Fruit fly (Drosophila melanogaster): Measurements from ENCODE around the gene CG8565.

The CG8565 gene

DNA sequence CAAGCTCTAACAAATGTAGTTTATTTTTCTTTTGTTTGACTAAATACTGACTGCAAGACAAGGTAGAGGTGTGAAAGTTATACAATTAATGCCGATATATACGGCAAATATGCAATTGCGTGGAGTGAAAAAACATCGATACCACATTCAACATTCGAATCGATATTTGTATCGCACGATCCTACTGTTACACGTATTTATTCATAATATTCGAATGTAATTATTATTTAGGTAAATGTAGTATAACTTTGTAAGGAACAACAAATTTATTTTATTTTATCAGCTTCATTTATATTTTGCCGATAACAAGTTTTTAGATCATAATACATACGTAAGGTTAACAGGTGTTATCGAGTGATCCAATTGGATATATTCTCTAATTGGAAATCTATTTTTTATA is 2.2 kb upstream of the CG8565 start, which contains the start of gene Chc (continued):
- TF ChIP-seq Hr39 (GFP tag; optimal IDR thresholded peaks at IDR 0.05) (peak; percentile 1), Ets21C (GFP tag; optimal IDR thresholded peaks at IDR 0.05) (peak; percentile 10), Eip75B (GFP tag; optimal IDR thresholded peaks at IDR 0.05) (no peak), Hr38 (GFP tag; optimal IDR thresholded peaks at IDR 0.05) (no peak), CG8319 (GFP tag; optimal IDR thresholded peaks at IDR 0.05) (no peak), CG9139 (GFP tag; optimal IDR thresholded peaks at IDR 0.05) (no peak), fkh (GFP tag; optimal IDR thresholded peaks at IDR 0.05) (peak; percentile 14), CG11294 (GFP tag; IDR thresholded peaks at IDR 0.05) (no peak), Gug (GFP tag; IDR thresholded peaks at IDR 0.05) (no peak), pdm3 (GFP tag; optimal IDR thresholded peaks at IDR 0.05) (no peak), CG4318 (GFP tag; optimal IDR thresholded peaks at IDR 0.05) (no peak), cyc (GFP tag; optimal IDR thresholded peaks at IDR 0.05) (no peak)

DNA sequence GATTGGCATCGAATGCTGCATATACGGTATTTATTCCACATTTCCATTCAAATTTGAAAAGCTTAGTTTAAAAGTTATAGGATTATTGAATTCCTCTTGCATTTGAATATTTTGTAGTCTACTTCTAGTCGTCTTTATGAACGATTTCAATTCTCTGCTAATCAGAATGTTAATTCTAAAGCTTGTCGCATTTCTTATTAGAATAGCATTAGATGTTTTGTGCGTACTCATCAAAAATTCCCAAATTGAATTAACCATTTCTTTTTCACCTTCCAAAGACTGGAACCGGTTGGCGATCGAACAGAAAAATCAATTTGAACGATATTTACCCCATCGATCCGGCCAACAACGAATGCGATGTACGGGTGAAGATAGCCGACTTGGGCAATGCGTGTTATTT is 2.4 kb downstream of the CG8565 start:
- TF ChIP-seq CG7368 (GFP tag; optimal IDR thresholded peaks at IDR 0.05), result no peak
- no peak for TF ChIP-seq OdsH (GFP tag; optimal IDR thresholded peaks at IDR 0.05)
- TF ChIP-seq dac (GFP tag; optimal IDR thresholded peaks at IDR 0.05), result no peak
- TF ChIP-seq CG4318 (GFP tag; optimal IDR thresholded peaks at IDR 0.05), result no peak
- TF ChIP-seq Blimp-1 (GFP tag; optimal IDR thresholded peaks at IDR 0.05), result no peak
- no peak for TF ChIP-seq CG31627 (GFP tag; optimal IDR thresholded peaks at IDR 0.05)
- TF ChIP-seq CG16779 (tag; optimal IDR thresholded peaks at IDR 0.05), result no peak
- no peak for TF ChIP-seq CG1621 (tag; optimal IDR thresholded peaks at IDR 0.05)
- TF ChIP-seq CG8119 (GFP tag; IDR thresholded peaks at IDR 0.05), result no peak
- TF ChIP-seq CG8319 (GFP tag; optimal IDR thresholded peaks at IDR 0.05), result no peak
- TF ChIP-seq Smox (GFP tag; optimal IDR thresholded peaks at IDR 0.05), result no peak
- TF ChIP-seq Eip78C (GFP tag), result no peak
- no peak for TF ChIP-seq spab (GFP tag; optimal IDR thresholded peaks at IDR 0.05)
- TF ChIP-seq ss (GFP tag; optimal IDR thresholded peaks at IDR 0.05), result no peak
- no peak for TF ChIP-seq CG6854 (GFP tag; optimal IDR thresholded peaks at IDR 0.05)
- no peak for TF ChIP-seq CG6792 (GFP tag; optimal IDR thresholded peaks at IDR 0.05)

DNA sequence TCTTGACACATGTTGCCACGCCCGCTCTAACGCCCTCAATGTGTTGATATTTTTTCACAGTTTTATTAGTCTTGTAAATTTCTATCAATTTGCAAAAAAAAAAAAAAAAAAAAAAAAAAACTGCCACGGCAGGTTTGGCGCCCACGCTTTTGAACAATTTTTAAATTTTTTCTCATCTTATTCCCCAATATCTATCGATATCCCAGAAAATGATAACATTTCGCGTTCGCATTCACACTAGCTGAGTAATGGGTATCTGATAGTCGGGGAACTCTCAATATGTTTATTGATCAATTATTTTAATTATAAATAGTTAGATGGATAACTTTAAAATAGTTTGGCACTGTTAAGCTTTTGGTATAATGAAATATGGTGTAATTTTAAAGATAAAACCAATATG is 3.7 kb downstream of the CG8565 start:
- TF ChIP-seq Sox102F (GFP tag; optimal IDR thresholded peaks at IDR 0.05) (no peak), CG3919 (GFP tag; optimal IDR thresholded peaks at IDR 0.05) (no peak), CG34406 (GFP tag; optimal IDR thresholded peaks at IDR 0.05) (no peak), CG11294 (GFP tag; IDR thresholded peaks at IDR 0.05) (no peak), CG10631 (GFP tag; optimal IDR thresholded peaks at IDR 0.05) (no peak), Ets21C (GFP tag; optimal IDR thresholded peaks at IDR 0.05) (no peak), OdsH (GFP tag; optimal IDR thresholded peaks at IDR 0.05) (no peak), CG6808 (GFP tag; optimal IDR thresholded peaks at IDR 0.05) (no peak), CG3032 (tag; optimal IDR thresholded peaks at IDR 0.05) (no peak), ss (GFP tag; optimal IDR thresholded peaks at IDR 0.05) (no peak), Sox15 (GFP tag; optimal IDR thresholded peaks at IDR 0.05) (no peak), Eip93F (GFP tag; optimal IDR thresholded peaks at IDR 0.05) (no peak), Met (GFP tag; optimal IDR thresholded peaks at IDR 0.05) (no peak), Lpt (GFP tag; optimal IDR thresholded peaks at IDR 0.05) (no peak), CG6792 (GFP tag; optimal IDR thresholded peaks at IDR 0.05) (no peak), dac (GFP tag; optimal IDR thresholded peaks at IDR 0.05) (no peak)

DNA sequence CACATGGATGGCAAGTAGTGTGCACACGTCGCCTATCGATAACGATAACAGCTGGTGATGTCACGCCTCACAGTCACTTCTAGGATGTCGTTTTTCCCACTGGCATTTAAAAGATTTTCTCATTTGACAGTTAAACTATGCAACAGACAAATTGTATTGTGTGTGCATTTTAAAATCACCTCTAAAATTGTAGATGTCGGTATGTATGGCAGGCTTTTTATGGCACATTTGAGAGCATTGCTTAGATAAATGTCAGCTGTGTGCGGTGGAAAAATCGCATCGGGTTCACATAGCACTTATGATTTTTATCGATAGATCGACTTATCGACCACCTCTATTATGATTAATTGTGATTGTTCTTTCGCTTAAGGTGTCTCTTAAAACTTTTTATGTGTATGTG is 6.5 kb downstream of the CG8565 start, which contains the start of the genes ArgRS and CG8578:
Gene ArgRS, minus strand, starts transcription at position 7 of the 400 bp plus-strand sequence.
Gene CG8578, plus strand, starts transcription at position 338 of the 400 bp plus-strand sequence.
- TF ChIP-seq Hr38 (GFP tag; optimal IDR thresholded peaks at IDR 0.05) (no peak), esn (GFP tag; optimal IDR thresholded peaks at IDR 0.05) (peak; percentile 43), OdsH (GFP tag; optimal IDR thresholded peaks at IDR 0.05) (peak; percentile 17), CG11762 (GFP tag; optimal IDR thresholded peaks at IDR 0.05; ENCODE audit: insufficient read depth) (peak; percentile 29), ss (GFP tag; optimal IDR thresholded peaks at IDR 0.05) (peak in 1 of 2 experiments; percentile 67), cyc (GFP tag; optimal IDR thresholded peaks at IDR 0.05) (peak; percentile 36), CG6792 (GFP tag; optimal IDR thresholded peaks at IDR 0.05) (peak; percentile 20), pdm3 (GFP tag; optimal IDR thresholded peaks at IDR 0.05) (no peak), vri (GFP tag; optimal IDR thresholded peaks at IDR 0.05) (no peak), CG34406 (GFP tag; optimal IDR thresholded peaks at IDR 0.05) (no peak), topi (GFP tag; optimal IDR thresholded peaks at IDR 0.05) (peak; percentile 62), Ets96B (tag; optimal IDR thresholded peaks at IDR 0.05) (no peak), CG4318 (GFP tag; optimal IDR thresholded peaks at IDR 0.05) (no peak), CG11294 (GFP tag; IDR thresholded peaks at IDR 0.05) (0 out of 2 replicates have a peak, but pooled peaks have one; percentile 33), CG8319 (GFP tag; optimal IDR thresholded peaks at IDR 0.05) (no peak), CG10631 (GFP tag; optimal IDR thresholded peaks at IDR 0.05) (peak; percentile 58), dac (GFP tag; optimal IDR thresholded peaks at IDR 0.05) (no peak), salr (GFP tag; optimal IDR thresholded peaks at IDR 0.05) (no peak), Sox102F (GFP tag; optimal IDR thresholded peaks at IDR 0.05) (no peak), CG16779 (tag; optimal IDR thresholded peaks at IDR 0.05) (no peak), CG8632 (GFP tag; optimal IDR thresholded peaks at IDR 0.05) (no peak), net (GFP tag; optimal IDR thresholded peaks at IDR 0.05) (no peak), Sox15 (GFP tag; optimal IDR thresholded peaks at IDR 0.05) (peak; percentile 27), svp (GFP tag) (no peak), Hr39 (GFP tag; optimal IDR thresholded peaks at IDR 0.05) (peak; percentile 60)
